Worm (Caenorhabditis elegans) whole organism, mixed stage, embryonic: ENCODE measurements around the gene sulp-3.

Experiments used
- M03D4.4 ChIP-seq: sonication (generic microtip); optimal IDR thresholded peaks from 2 replicates; lab custom pipeline; 2017; ENCODE audit warnings: mild to moderate bottlenecking, missing genetic modification characterization, missing compliant biosample characterization
- blmp-1 ChIP-seq: fragments of 150-350 bp; optimal IDR thresholded peaks from 2 replicates; lab custom pipeline; 2014; ENCODE audit warnings: missing biosample characterization, missing genetic modification characterization
- ceh-39 ChIP-seq: fragments of 150-350 bp; optimal IDR thresholded peaks from 2 replicates; lab custom pipeline; 2014; ENCODE audit warnings: missing biosample characterization, missing genetic modification characterization
- ceh-43 ChIP-seq: fragments of 200-800 bp; sonication (Bioruptor generic); optimal IDR thresholded peaks from 2 replicates; lab custom pipeline; 2018; ENCODE audit warnings: mild to moderate bottlenecking, missing genetic modification characterization, moderate library complexity, missing compliant biosample characterization
- ceh-83 ChIP-seq: fragments of 200-800 bp; sonication (Bioruptor generic); optimal IDR thresholded peaks from 2 replicates; lab custom pipeline; 2018; ENCODE audit warnings: mild to moderate bottlenecking, missing genetic modification characterization, missing compliant biosample characterization
- ces-1 ChIP-seq: fragments of 150-350 bp; optimal IDR thresholded peaks from 2 replicates; lab custom pipeline; 2014; ENCODE audit warnings: missing biosample characterization, missing genetic modification reagents, missing genetic modification characterization
- cnd-1 ChIP-seq: fragments of 200-800 bp; sonication (Bioruptor generic); optimal IDR thresholded peaks from 2 replicates; lab custom pipeline; 2018; ENCODE audit warnings: mild to moderate bottlenecking, missing genetic modification characterization, missing compliant biosample characterization
- drap-1 ChIP-seq: fragments of 200-800 bp; sonication (Bioruptor generic); optimal IDR thresholded peaks from 3 replicates; lab custom pipeline; 2018; ENCODE audit warnings: mild to moderate bottlenecking, missing genetic modification characterization, missing compliant biosample characterization
- elt-1 ChIP-seq: sonication (generic microtip); optimal IDR thresholded peaks from 2 replicates; lab custom pipeline; 2017; ENCODE audit warnings: missing genetic modification characterization, mild to moderate bottlenecking, missing compliant biosample characterization, antibody characterized with exemption, moderate library complexity, borderline replicate concordance; ENCODE audit not compliant: insufficient read depth
- elt-3 ChIP-seq: fragments of 150-350 bp; optimal IDR thresholded peaks from 2 replicates; lab custom pipeline; 2014; ENCODE audit warnings: missing biosample characterization, missing genetic modification characterization
- ham-2 ChIP-seq: fragments of 200-800 bp; sonication (Bioruptor generic); optimal IDR thresholded peaks from 2 replicates; lab custom pipeline; 2018; ENCODE audit warnings: mild to moderate bottlenecking, missing genetic modification characterization, missing compliant biosample characterization
- hlh-1 ChIP-seq: fragments of 150-350 bp; optimal IDR thresholded peaks from 2 replicates; lab custom pipeline; 2014; ENCODE audit warnings: missing biosample characterization, missing genetic modification reagents, missing genetic modification characterization
- lin-13 ChIP-seq: fragments of 150-350 bp; optimal IDR thresholded peaks from 2 replicates; lab custom pipeline; 2014; ENCODE audit warnings: missing biosample characterization, missing genetic modification characterization
- lin-32 ChIP-seq: fragments of 200-800 bp; sonication (Bioruptor generic); optimal IDR thresholded peaks from 2 replicates; lab custom pipeline; 2018; ENCODE audit warnings: mild to moderate bottlenecking, missing genetic modification characterization, missing compliant biosample characterization
- lsy-2 ChIP-seq: fragments of 150-350 bp; optimal IDR thresholded peaks from 2 replicates; lab custom pipeline; 2014; ENCODE audit warnings: missing biosample characterization, missing genetic modification characterization
- mab-5 ChIP-seq: fragments of 150-350 bp; optimal IDR thresholded peaks from 2 replicates; lab custom pipeline; 2014; ENCODE audit warnings: missing biosample characterization, missing genetic modification characterization
- mep-1 ChIP-seq: fragments of 150-350 bp; optimal IDR thresholded peaks from 2 replicates; lab custom pipeline; 2017; ENCODE audit warnings: missing biosample characterization, missing genetic modification reagents, missing genetic modification characterization, inconsistent platforms
- nhr-12 ChIP-seq: fragments of 150-350 bp; optimal IDR thresholded peaks from 2 replicates; lab custom pipeline; 2014; ENCODE audit warnings: missing biosample characterization, missing genetic modification characterization
- nhr-2 ChIP-seq: fragments of 150-350 bp; optimal IDR thresholded peaks from 2 replicates; lab custom pipeline; 2014; ENCODE audit warnings: missing biosample characterization, missing genetic modification characterization
- nhr-237 ChIP-seq: fragments of 150-350 bp; optimal IDR thresholded peaks from 2 replicates; lab custom pipeline; 2014; ENCODE audit warnings: missing biosample characterization, missing genetic modification characterization
- pha-4 ChIP-seq: fragments of 150-350 bp; optimal IDR thresholded peaks from 2 replicates; lab custom pipeline; 2018; ENCODE audit warnings: missing biosample characterization, missing genetic modification reagents, missing genetic modification characterization
- sem-2 ChIP-seq: fragments of 200-800 bp; sonication (Bioruptor generic); optimal IDR thresholded peaks from 2 replicates; lab custom pipeline; 2018; ENCODE audit warnings: mild to moderate bottlenecking, missing genetic modification characterization, missing compliant biosample characterization
- snpc-4 ChIP-seq: fragments of 150-350 bp; optimal IDR thresholded peaks from 2 replicates; lab custom pipeline; 2014; ENCODE audit warnings: missing biosample characterization, missing genetic modification characterization
- sptf-1 ChIP-seq: sonication (generic microtip); optimal IDR thresholded peaks from 2 replicates; lab custom pipeline; 2017; ENCODE audit warnings: mild to moderate bottlenecking, missing genetic modification characterization, moderate library complexity, missing compliant biosample characterization
- tbx-8 ChIP-seq: fragments of 200-800 bp; sonication (Bioruptor generic); optimal IDR thresholded peaks from 2 replicates; lab custom pipeline; 2018; ENCODE audit warnings: mild to moderate bottlenecking, missing genetic modification characterization, moderate library complexity, missing compliant biosample characterization
- unc-120 ChIP-seq: sonication (generic microtip); optimal IDR thresholded peaks from 2 replicates; lab custom pipeline; 2017; ENCODE audit warnings: missing genetic modification characterization, missing compliant biosample characterization; ENCODE audit not compliant: poor library complexity, severe bottlenecking
- unc-39 ChIP-seq: fragments of 150-350 bp; optimal IDR thresholded peaks from 2 replicates; lab custom pipeline; 2014; ENCODE audit warnings: missing biosample characterization, missing genetic modification characterization
- unc-62 ChIP-seq: fragments of 150-350 bp; optimal IDR thresholded peaks from 2 replicates; lab custom pipeline; 2014; ENCODE audit warnings: missing biosample characterization, missing genetic modification reagents, missing genetic modification characterization
- zip-8 ChIP-seq: fragments of 150-350 bp; optimal IDR thresholded peaks from 2 replicates; lab custom pipeline; 2014; ENCODE audit warnings: missing biosample characterization, missing genetic modification characterization
- ztf-11 ChIP-seq: fragments of 150-350 bp; optimal IDR thresholded peaks from 2 replicates; lab custom pipeline; 2014; ENCODE audit warnings: missing biosample characterization, missing genetic modification characterization

Gene sulp-3

DNA sequence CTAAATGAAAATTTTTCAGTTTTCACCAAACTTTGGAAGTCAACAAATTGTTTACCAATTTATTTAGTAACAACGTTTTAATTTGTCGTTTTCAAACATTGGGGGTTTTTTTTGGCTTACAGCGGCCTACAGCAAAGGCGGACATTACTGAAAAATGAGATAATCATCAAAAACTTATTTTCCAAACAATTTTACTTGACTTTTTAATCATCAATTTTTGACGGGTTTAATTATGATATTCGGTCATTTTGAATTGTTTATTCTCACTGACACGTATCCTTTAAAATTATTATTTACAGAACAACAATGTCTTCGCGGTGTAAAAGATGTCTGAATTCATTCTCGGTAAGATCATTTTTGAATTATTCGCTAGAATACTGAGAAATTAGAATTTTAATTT lies 40.6 kb downstream of the sulp-3 start, which contains the start of gene F40B5.2:
Gene F40B5.2 (plus strand): TSS at position 301 of the 400 bp plus-strand sequence.
- TF ChIP-seq drap-1: no peak
- no peak for TF ChIP-seq elt-1
- no peak for TF ChIP-seq cnd-1 (tag; lab: Kevin White, UChicago)
- no peak for TF ChIP-seq mab-5 (tag; lab: Kevin White, UChicago)
- no peak for TF ChIP-seq ces-1 (GFP tag; lab: Kevin White, UChicago)

DNA sequence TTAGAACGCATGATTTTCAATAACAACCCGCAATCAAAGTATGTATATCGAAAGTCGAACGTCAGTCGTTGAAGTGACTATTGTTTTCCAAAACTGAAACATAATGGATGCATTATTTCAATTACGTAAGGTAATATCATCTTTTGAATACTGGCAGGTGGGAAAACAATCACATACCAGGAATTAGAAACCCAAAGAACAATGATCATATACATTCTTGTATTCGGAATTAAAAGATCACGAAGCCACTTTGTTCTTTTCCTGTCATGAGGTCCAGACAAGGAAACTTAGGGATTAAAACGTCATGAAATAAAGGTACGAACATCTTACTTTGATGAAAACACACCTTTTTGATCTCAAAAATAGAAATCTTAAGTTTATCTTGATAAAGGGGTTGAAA lies 45.8 kb downstream of the sulp-3 start:
- no peak for TF ChIP-seq unc-62 (GFP tag; lab: Kevin White, UChicago)
- TF ChIP-seq nhr-12: no peak
- no peak for TF ChIP-seq pha-4 (tag; lab: Kevin White, UChicago)
- TF ChIP-seq sem-2 (GFP tag; lab: Kevin White, UChicago): no peak
- TF ChIP-seq lin-32 (GFP tag; lab: Kevin White, UChicago): no peak
- no peak for TF ChIP-seq ceh-43 (GFP tag; lab: Kevin White, UChicago)
- no peak for TF ChIP-seq nhr-237 (tag; lab: Kevin White, UChicago)
- no peak for TF ChIP-seq cnd-1 (tag; lab: Kevin White, UChicago)
- TF ChIP-seq ceh-39: no peak
- TF ChIP-seq nhr-2 (tag; lab: Kevin White, UChicago): no peak
- TF ChIP-seq sptf-1 (tag; lab: Kevin White, UChicago): no peak
- no peak for TF ChIP-seq mab-5 (tag; lab: Kevin White, UChicago)
- no peak for TF ChIP-seq elt-3
- no peak for TF ChIP-seq lsy-2 (tag; lab: Kevin White, UChicago)

DNA sequence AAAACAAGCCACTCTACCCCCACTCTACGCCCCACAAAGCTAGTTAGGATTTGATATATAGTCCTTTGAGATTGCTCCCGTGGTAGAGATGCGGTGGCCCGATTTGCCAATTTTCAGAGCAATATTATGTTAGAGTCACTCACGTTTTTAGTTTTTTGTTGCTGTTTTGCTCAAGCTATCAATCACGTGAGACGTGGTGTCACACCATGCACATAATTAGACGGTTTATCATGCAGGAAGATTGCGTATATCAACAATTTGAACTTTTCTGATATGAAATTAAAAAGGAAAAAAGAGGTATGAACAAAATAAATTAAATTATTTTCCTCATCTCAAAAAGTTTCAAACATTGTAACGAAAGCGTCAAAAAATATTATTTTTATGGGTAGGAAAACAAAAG lies 51.9 kb downstream of the sulp-3 start:
- no peak for TF ChIP-seq pha-4 (tag; lab: Kevin White, UChicago)
- no peak for TF ChIP-seq mep-1 (tag; lab: Kevin White, UChicago)
- no peak for TF ChIP-seq drap-1
- TF ChIP-seq ztf-11: no peak
- TF ChIP-seq sem-2 (GFP tag; lab: Kevin White, UChicago): no peak
- no peak for TF ChIP-seq tbx-8 (GFP tag; lab: Kevin White, UChicago)
- no peak for TF ChIP-seq lin-13 (tag; lab: Kevin White, UChicago)
- TF ChIP-seq lsy-2 (tag; lab: Kevin White, UChicago): no peak
- TF ChIP-seq M03D4.4 (tag; lab: Kevin White, UChicago): no peak
- no peak for TF ChIP-seq hlh-1
- TF ChIP-seq unc-39 (tag; lab: Kevin White, UChicago): no peak
- TF ChIP-seq ceh-83 (GFP tag; lab: Kevin White, UChicago): no peak
- no peak for TF ChIP-seq lin-32 (GFP tag; lab: Kevin White, UChicago)
- TF ChIP-seq unc-62 (GFP tag; lab: Kevin White, UChicago): no peak
- TF ChIP-seq cnd-1 (tag; lab: Kevin White, UChicago): no peak
- TF ChIP-seq mab-5 (tag; lab: Kevin White, UChicago): no peak
- no peak for TF ChIP-seq elt-3
- no peak for TF ChIP-seq unc-120
- TF ChIP-seq snpc-4 (tag; lab: Kevin White, UChicago): no peak

DNA sequence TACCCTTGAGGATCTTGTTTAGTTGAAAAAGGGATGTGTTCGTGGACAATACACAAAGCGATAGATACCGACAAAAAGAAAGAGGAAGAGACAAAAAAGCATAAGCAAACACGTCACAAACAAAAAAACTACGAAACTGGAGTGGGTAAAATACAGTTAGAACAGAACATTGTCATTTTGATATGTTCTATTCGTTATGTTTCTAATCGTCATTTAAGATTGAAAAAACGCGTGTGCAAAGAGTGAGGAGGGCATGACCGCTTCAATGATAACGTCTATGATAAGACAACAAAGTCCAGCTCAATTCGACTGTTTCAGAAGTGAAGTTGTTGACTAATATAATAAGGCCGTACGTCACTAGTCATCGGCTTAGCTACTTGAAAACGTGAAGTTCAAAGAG lies 52.8 kb downstream of the sulp-3 start:
- TF ChIP-seq lsy-2 (tag; lab: Kevin White, UChicago) (no peak), blmp-1 (tag; lab: Kevin White, UChicago) (no peak), elt-1 (no peak), mab-5 (tag; lab: Kevin White, UChicago) (no peak), tbx-8 (GFP tag; lab: Kevin White, UChicago) (no peak), unc-39 (tag; lab: Kevin White, UChicago) (no peak), hlh-1 (no peak), ham-2 (GFP tag; lab: Kevin White, UChicago) (no peak), ceh-39 (no peak), sem-2 (GFP tag; lab: Kevin White, UChicago) (no peak), unc-62 (GFP tag; lab: Kevin White, UChicago) (no peak), lin-13 (tag; lab: Kevin White, UChicago) (no peak), lin-32 (GFP tag; lab: Kevin White, UChicago) (no peak), elt-3 (no peak), snpc-4 (tag; lab: Kevin White, UChicago) (no peak), nhr-2 (tag; lab: Kevin White, UChicago) (no peak), ztf-11 (no peak), ces-1 (GFP tag; lab: Kevin White, UChicago) (no peak), zip-8 (tag; lab: Kevin White, UChicago) (no peak)

DNA sequence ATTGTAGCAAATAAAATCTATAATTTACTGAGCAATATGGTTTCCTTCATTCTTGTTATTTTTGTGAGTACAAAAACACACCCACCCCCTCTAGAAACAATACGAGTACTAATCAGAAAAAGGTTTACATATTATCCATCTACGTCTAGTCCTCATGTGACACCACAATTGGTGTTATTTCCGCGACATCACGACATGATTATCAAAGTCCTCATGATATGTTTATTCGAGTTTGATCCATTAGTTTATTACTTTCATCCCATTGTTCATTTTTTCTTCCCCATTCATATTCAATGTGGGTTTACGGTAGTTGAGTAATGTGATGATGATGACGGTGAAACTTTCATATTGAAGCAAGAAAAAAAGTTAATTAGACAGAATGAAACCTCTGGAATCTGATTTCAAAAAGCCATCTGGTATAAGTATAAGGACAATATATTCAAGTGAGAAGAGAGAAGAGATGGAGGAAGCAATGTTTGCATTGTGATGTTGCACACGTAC lies 53.8 kb downstream of the sulp-3 start:
- no peak for TF ChIP-seq elt-3
- TF ChIP-seq sptf-1 (tag; lab: Kevin White, UChicago): no peak
- no peak for TF ChIP-seq lin-32 (GFP tag; lab: Kevin White, UChicago)
- no peak for TF ChIP-seq nhr-12
- no peak for TF ChIP-seq sem-2 (GFP tag; lab: Kevin White, UChicago)
- TF ChIP-seq, all 35 proteins: peak for 0
